Worm (Caenorhabditis elegans) whole organism, late embryonic: Measurements from ENCODE around the gene Y49E10.30.

Source experiments
- ceh-45 ChIP-seq: fragments of 200-800 bp; sonication (Bioruptor generic); IDR thresholded peaks from 2 replicates; pipeline ENCODE4 v1.3.6; 2022; ENCODE audit warnings: missing genetic modification reagents, missing genetic modification characterization, missing compliant biosample characterization
- ceh-9 ChIP-seq: sonication (generic microtip); optimal IDR thresholded peaks from 2 replicates; lab custom pipeline; 2016; ENCODE audit warnings: mild to moderate bottlenecking, missing genetic modification characterization, inconsistent platforms, missing compliant biosample characterization
- dve-1 ChIP-seq: sonication (generic microtip); optimal IDR thresholded peaks from 2 replicates; lab custom pipeline; 2017; ENCODE audit warnings: antibody characterized with exemption, mild to moderate bottlenecking, missing genetic modification characterization, missing compliant biosample characterization
- elt-2 ChIP-seq: sonication (generic microtip); optimal IDR thresholded peaks from 2 replicates; lab custom pipeline; 2016; ENCODE audit warnings: missing genetic modification reagents, missing genetic modification characterization, missing compliant biosample characterization
- nhr-232 ChIP-seq: sonication (generic microtip); optimal IDR thresholded peaks from 2 replicates; lab custom pipeline; 2016; ENCODE audit warnings: missing genetic modification characterization, missing compliant biosample characterization
- pat-9 ChIP-seq: fragments of 200-800 bp; sonication (Bioruptor generic); optimal IDR thresholded peaks from 2 replicates; lab custom pipeline; 2018; ENCODE audit warnings: mild to moderate bottlenecking, missing genetic modification characterization, moderate library complexity, missing compliant biosample characterization
- tbx-2 ChIP-seq: sonication (generic microtip); optimal IDR thresholded peaks from 2 replicates; lab custom pipeline; 2016; ENCODE audit warnings: missing genetic modification characterization, missing compliant biosample characterization

DNA sequence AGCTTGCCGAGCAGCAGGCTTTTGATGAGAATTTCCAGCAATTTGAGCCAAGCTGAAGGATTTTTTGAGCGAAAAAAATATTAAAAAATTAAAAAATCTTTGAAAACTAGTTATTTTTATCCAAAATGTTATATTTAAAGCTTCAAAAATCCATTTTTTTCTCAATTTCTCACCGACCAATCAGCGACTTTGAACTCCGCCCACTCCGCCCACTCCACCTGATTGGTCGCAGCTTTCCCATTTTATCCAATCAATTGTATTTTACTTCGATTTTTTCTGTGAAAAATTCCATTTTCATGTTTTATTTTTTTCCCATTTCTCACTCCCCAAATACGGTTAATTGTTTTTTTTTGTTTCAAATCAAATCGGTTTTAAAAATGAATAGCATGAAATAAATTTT lies 41.8 kb upstream of the Y49E10.30 start:
- TF ChIP-seq ceh-45 (GFP tag; lab: Robert Waterston, UW) (no peak), ceh-9 (no peak), dve-1 (tag; lab: Kevin White, UChicago) (no peak), tbx-2 (no peak), nhr-232 (tag; lab: Kevin White, UChicago) (no peak), pat-9 (tag; lab: Kevin White, UChicago) (no peak), elt-2 (tag; lab: Kevin White, UChicago) (no peak)
